Worm (Caenorhabditis elegans): ENCODE measurements around the gene nhr-9.

Gene nhr-9

DNA sequence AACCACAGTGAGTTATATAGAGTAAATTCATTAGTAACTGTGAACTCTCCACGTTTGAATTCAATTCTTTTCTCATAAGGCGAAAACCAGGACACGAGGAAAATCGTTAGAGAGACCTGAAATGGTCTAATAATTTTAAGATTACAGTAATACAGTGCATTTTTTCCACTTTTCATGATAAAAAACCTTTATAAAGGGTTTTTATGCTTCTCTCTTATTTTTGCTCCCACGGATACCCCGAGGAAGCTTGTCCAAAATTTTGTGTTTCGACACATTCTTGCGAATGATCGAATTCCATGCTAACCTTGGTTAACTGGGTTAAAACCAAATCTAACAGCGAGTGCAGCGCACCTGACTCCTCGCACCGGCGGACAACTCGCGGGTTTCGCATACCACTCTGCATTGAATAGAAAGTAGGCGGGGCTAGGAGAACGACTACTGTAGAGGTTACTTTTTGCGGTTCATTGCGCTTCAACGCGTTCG is 45.0 kb downstream of the nhr-9 start (continued):
- TF ChIP-seq sem-4 (tag; optimal IDR thresholded peaks at IDR 0.05) (no peak), elt-3 (tag; optimal IDR thresholded peaks at IDR 0.05) (no peak), lsy-2 (tag; optimal IDR thresholded peaks at IDR 0.05) (peak in 1 of 2 experiments; percentile 53), nhr-21 (tag; optimal IDR thresholded peaks at IDR 0.05) (peak; percentile 29), nhr-23 (tag; optimal IDR thresholded peaks at IDR 0.05) (no peak), nhr-6 (tag; optimal IDR thresholded peaks at IDR 0.05) (no peak), nhr-25 (tag; optimal IDR thresholded peaks at IDR 0.05) (no peak), ceh-82 (tag; optimal IDR thresholded peaks at IDR 0.05) (no peak), ceh-16 (tag; optimal IDR thresholded peaks at IDR 0.05) (peak; percentile 17), nhr-11 (tag; optimal IDR thresholded peaks at IDR 0.05) (no peak), fos-1 (tag; optimal IDR thresholded peaks at IDR 0.05) (peak; percentile 2), lin-39 (tag; optimal IDR thresholded peaks at IDR 0.05) (no peak), unc-55 (GFP tag; optimal IDR thresholded peaks at IDR 0.05) (no peak), unc-62 (GFP tag; optimal IDR thresholded peaks at IDR 0.05) (no peak), ztf-11 (tag; optimal IDR thresholded peaks at IDR 0.05) (no peak), nhr-12 (tag; optimal IDR thresholded peaks at IDR 0.05) (no peak), lin-13 (GFP tag; optimal IDR thresholded peaks at IDR 0.05) (peak; percentile 17), R02D3.7 (tag; optimal IDR thresholded peaks at IDR 0.05) (no peak), Y55F3AM.14 (GFP tag; optimal IDR thresholded peaks at IDR 0.05) (no peak), blmp-1 (tag; optimal IDR thresholded peaks at IDR 0.05; ENCODE audit: insufficient read depth) (no peak)

DNA sequence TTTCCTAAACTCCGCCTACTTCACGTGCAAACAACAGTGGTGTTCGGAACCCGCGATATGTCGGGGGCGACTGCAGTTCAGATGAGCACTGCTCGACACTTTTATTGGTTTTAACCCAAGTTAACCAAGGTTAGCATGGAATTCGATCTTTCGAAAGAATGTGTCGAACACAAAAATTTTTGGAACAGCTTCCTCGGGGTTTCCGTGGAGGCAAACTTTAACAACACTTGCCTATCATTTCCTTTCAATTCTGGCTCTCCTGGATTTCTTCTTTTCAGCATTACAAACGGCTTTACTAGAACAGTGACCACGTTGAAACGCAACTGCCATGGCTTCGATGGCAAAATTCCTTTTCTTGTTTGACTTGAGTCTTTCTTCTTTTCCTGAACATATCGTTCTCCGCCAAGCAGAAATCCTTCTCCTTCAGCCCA is 46.0 kb downstream of the nhr-9 start:
- no peak for TF ChIP-seq aly-2 (tag; optimal IDR thresholded peaks at IDR 0.05)
- TF ChIP-seq nhr-21 (tag; optimal IDR thresholded peaks at IDR 0.05), result peak; percentile 25
- TF ChIP-seq ama-1 (optimal IDR thresholded peaks at IDR 0.05), result peak; percentile 91
- TF ChIP-seq elt-3 (tag; optimal IDR thresholded peaks at IDR 0.05), result no peak
- TF ChIP-seq sem-4 (tag; optimal IDR thresholded peaks at IDR 0.05), result no peak
- TF ChIP-seq nhr-10 (tag; optimal IDR thresholded peaks at IDR 0.05), result peak; percentile 38
- no peak for TF ChIP-seq nhr-12 (tag; optimal IDR thresholded peaks at IDR 0.05)
- TF ChIP-seq peb-1 (tag; optimal IDR thresholded peaks at IDR 0.05), result no peak
- peak; percentile 97 for TF ChIP-seq snpc-4 (tag; optimal IDR thresholded peaks at IDR 0.05)
- no peak for TF ChIP-seq ceh-16 (tag; optimal IDR thresholded peaks at IDR 0.05)
- TF ChIP-seq lin-39 (tag; optimal IDR thresholded peaks at IDR 0.05), result no peak
- TF ChIP-seq nhr-11 (tag; optimal IDR thresholded peaks at IDR 0.05), result no peak
- TF ChIP-seq blmp-1 (tag; optimal IDR thresholded peaks at IDR 0.05; ENCODE audit: insufficient read depth), result no peak
- peak; percentile 72 for TF ChIP-seq gmeb-1 (tag; optimal IDR thresholded peaks at IDR 0.05)
- TF ChIP-seq ceh-82 (tag; optimal IDR thresholded peaks at IDR 0.05), result no peak
- TF ChIP-seq sma-3 (GFP tag; optimal IDR thresholded peaks at IDR 0.05), result peak; percentile 31
- TF ChIP-seq ztf-1 (GFP tag; conservative IDR thresholded peaks at IDR 0.05), result no peak
- TF ChIP-seq mbf-1 (tag; optimal IDR thresholded peaks at IDR 0.05), result no peak
- no peak for TF ChIP-seq nhr-77 (tag; optimal IDR thresholded peaks at IDR 0.05)
- peak; percentile 39 for TF ChIP-seq F13H6.1 (tag; optimal IDR thresholded peaks at IDR 0.05)
- no peak for TF ChIP-seq elt-1 (tag; optimal IDR thresholded peaks at IDR 0.05)
- no peak for TF ChIP-seq nhr-25 (tag; optimal IDR thresholded peaks at IDR 0.05)
- TF ChIP-seq sma-9 (GFP tag; optimal IDR thresholded peaks at IDR 0.05), result peak; percentile 77
- no peak for TF ChIP-seq sma-9 (tag; optimal IDR thresholded peaks at IDR 0.05)
- TF ChIP-seq C34F6.9 (tag; optimal IDR thresholded peaks at IDR 0.05), result no peak
- TF ChIP-seq mdl-1 (tag; optimal IDR thresholded peaks at IDR 0.05), result peak in 1 of 2 experiments; percentile 47
- TF ChIP-seq ztf-11 (tag; optimal IDR thresholded peaks at IDR 0.05), result no peak
- TF ChIP-seq ztf-4 (tag; optimal IDR thresholded peaks at IDR 0.05), result no peak
- TF ChIP-seq crh-2 (tag; optimal IDR thresholded peaks at IDR 0.05), result peak; percentile 56
- peak; percentile 26 for TF ChIP-seq nhr-129 (tag; optimal IDR thresholded peaks at IDR 0.05)
- no peak for TF ChIP-seq Y55F3AM.14 (GFP tag; optimal IDR thresholded peaks at IDR 0.05)
- TF ChIP-seq ZK546.5 (tag; optimal IDR thresholded peaks at IDR 0.05), result no peak
- no peak for TF ChIP-seq lin-13 (GFP tag; optimal IDR thresholded peaks at IDR 0.05)
- TF ChIP-seq unc-55 (GFP tag; optimal IDR thresholded peaks at IDR 0.05), result no peak
- no peak for TF ChIP-seq lin-11 (tag; optimal IDR thresholded peaks at IDR 0.05)
- TF ChIP-seq nhr-23 (tag; optimal IDR thresholded peaks at IDR 0.05), result no peak
- TF ChIP-seq skn-1 (tag; optimal IDR thresholded peaks at IDR 0.05), result no peak
- no peak for TF ChIP-seq nhr-237 (tag; optimal IDR thresholded peaks at IDR 0.05)
- no peak for TF ChIP-seq unc-39 (tag; optimal IDR thresholded peaks at IDR 0.05)
- TF ChIP-seq dmd-4 (tag; optimal IDR thresholded peaks at IDR 0.05), result no peak
- no peak for TF ChIP-seq unc-62 (GFP tag; optimal IDR thresholded peaks at IDR 0.05)
- TF ChIP-seq fos-1 (tag; optimal IDR thresholded peaks at IDR 0.05), result peak; percentile 25
- TF ChIP-seq lsy-2 (tag; optimal IDR thresholded peaks at IDR 0.05), result peak; percentile 12 to 58
- TF ChIP-seq nhr-6 (tag; optimal IDR thresholded peaks at IDR 0.05), result no peak
- no peak for TF ChIP-seq R02D3.7 (tag; optimal IDR thresholded peaks at IDR 0.05)
- TF ChIP-seq alr-1 (tag; optimal IDR thresholded peaks at IDR 0.05), result no peak
- no peak for TF ChIP-seq zag-1 (tag; optimal IDR thresholded peaks at IDR 0.05)
- peak; percentile 70 for TF ChIP-seq egl-27 (tag; optimal IDR thresholded peaks at IDR 0.05)
- TF ChIP-seq mab-5 (tag; optimal IDR thresholded peaks at IDR 0.05), result no peak
